Worm (Caenorhabditis elegans) whole organism, midembryonic: ENCODE measurements around the gene F55G11.2.

Experiments used
- T22C8.4 ChIP-seq: fragments of 200-800 bp; sonication (Bioruptor generic); IDR thresholded peaks from 2 replicates; pipeline ENCODE4 v1.3.6; 2022; ENCODE audit warnings: missing genetic modification characterization, missing compliant biosample characterization
- flt-1 ChIP-seq: fragments of 200-800 bp; sonication (Bioruptor generic); IDR thresholded peaks from 2 replicates; pipeline ENCODE4 v1.3.6; 2022; ENCODE audit warnings: missing genetic modification characterization, missing compliant biosample characterization
- klf-2 ChIP-seq: fragments of 200-800 bp; sonication (Bioruptor generic); conservative IDR thresholded peaks from 2 replicates; pipeline ENCODE4 v1.3.6; 2022; ENCODE audit warnings: missing genetic modification reagents, missing genetic modification characterization, missing compliant biosample characterization
- ref-1 ChIP-seq: fragments of 200-800 bp; sonication (Bioruptor generic); conservative IDR thresholded peaks from 2 replicates; pipeline ENCODE4 v1.3.6; 2022; ENCODE audit warnings: missing genetic modification reagents, missing genetic modification characterization, missing compliant biosample characterization
- tab-1 ChIP-seq: fragments of 200-800 bp; sonication (Bioruptor generic); IDR thresholded peaks from 2 replicates; pipeline ENCODE4 v1.3.6; 2022; ENCODE audit warnings: missing genetic modification characterization, missing compliant biosample characterization

DNA sequence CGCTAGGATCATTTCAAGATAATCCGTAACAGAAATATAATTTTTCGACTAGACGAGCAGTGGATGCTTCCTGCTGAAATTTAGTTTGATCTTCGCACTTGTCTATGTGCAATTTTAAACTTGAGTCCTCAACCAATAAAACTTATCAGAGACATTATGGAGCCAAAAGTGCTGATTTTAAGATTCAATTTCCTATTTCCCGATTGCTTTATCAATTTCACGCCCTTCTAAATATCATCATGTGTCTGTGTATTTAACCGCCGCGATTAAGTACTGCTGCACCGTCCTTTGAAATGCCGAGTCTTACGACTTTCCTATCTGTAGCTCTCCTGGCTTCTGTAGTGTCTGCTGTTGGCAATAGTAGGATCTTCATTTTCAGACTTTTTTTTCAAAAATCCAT is 48.1 kb downstream of the F55G11.2 start, which contains the start of gene C32H11.4:
- TF ChIP-seq tab-1 (GFP tag; lab: Robert Waterston, UW) = no peak
- no peak for TF ChIP-seq klf-2
- TF ChIP-seq flt-1 = no peak
- no peak for TF ChIP-seq ref-1
- no peak for TF ChIP-seq T22C8.4
